Fruit fly (Drosophila melanogaster): ENCODE data around the gene Pdss2.

DNA sequence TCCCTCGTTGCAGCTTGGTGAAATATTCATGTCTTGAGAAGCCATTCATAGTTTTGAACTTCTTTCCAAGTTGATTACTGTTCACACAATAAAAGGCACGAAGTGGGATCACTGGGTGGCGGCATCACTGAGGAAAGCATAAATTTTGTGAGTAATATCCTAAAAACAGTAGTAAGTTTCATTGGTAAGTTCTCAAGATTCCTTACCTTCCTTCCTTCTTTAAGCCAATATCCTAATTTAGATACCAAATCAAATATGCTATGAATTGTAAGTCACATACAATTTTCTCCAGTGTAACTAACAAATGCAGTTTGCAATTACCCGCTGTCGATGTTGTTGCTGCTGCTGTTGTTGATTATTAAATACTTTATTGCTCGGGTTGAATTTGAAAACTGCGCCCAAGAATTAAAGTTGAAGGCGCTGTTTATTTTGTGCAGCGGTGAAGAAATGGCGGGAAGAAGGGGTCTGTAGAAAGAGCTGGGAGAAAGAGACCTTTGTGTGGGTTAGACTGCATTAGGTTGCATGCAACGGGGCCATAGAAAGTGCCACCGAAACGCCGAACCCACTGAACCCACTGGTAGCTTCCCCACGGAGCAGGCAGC is 18.5 kb downstream of the Pdss2 start:
- TF ChIP-seq gl (tag; optimal IDR thresholded peaks at IDR 0.05) (no peak), CG34367 (tag; optimal IDR thresholded peaks at IDR 0.05) (peak; percentile 12), CG13204 (GFP tag; optimal IDR thresholded peaks at IDR 0.05) (no peak), EcR (GFP tag; optimal IDR thresholded peaks at IDR 0.05) (no peak), CG17806 (tag; optimal IDR thresholded peaks at IDR 0.05) (peak; percentile 32), CG9948 (tag; optimal IDR thresholded peaks at IDR 0.05) (peak; percentile 30)

Data from whole organism, pupa.